Fruit fly (Drosophila melanogaster): ENCODE results near the gene Ziz.

Ziz gene

dm6 chr2L:7525123-7525874 is 29.2 kb upstream of the Ziz start (continued):
- no peak; the same call in 1 of the 2 replicates for TF ChIP-seq Ada2b (GFP tag; IDR thresholded peaks at IDR 0.05)
- peak; percentile 5 for TF ChIP-seq Sox102F (GFP tag; optimal IDR thresholded peaks at IDR 0.05)
- TF ChIP-seq fd64A (GFP tag; optimal IDR thresholded peaks at IDR 0.05), result no peak
- peak; percentile 28 for TF ChIP-seq sqz (GFP tag; optimal IDR thresholded peaks at IDR 0.05)
- peak; percentile 6 for TF ChIP-seq CG11723 (GFP tag; optimal IDR thresholded peaks at IDR 0.05)
- peak; percentile 4 for TF ChIP-seq CG17385 (GFP tag; optimal IDR thresholded peaks at IDR 0.05)
- TF ChIP-seq PHDP (tag; optimal IDR thresholded peaks at IDR 0.05), result peak; percentile 28
- no peak for TF ChIP-seq pita (GFP tag; optimal IDR thresholded peaks at IDR 0.05)
- 0 out of 2 replicates have a peak, but pooled peaks have one; percentile 20 for TF ChIP-seq E2f2 (GFP tag; IDR thresholded peaks at IDR 0.05)
- peak; percentile 59 for TF ChIP-seq Kr (GFP tag; optimal IDR thresholded peaks at IDR 0.05)
- TF ChIP-seq CG8290 (GFP tag; optimal IDR thresholded peaks at IDR 0.05), result no peak
- peak in 1 of 2 experiments; percentile 30 for TF ChIP-seq CG8290 (tag; optimal IDR thresholded peaks at IDR 0.05)
- peak; percentile 39 for TF ChIP-seq Sox100B (GFP tag; optimal IDR thresholded peaks at IDR 0.05)
- TF ChIP-seq CG8765 (GFP tag; IDR thresholded peaks at IDR 0.05), result no peak
- TF ChIP-seq CG12071 (GFP tag; optimal IDR thresholded peaks at IDR 0.05), result no peak
- TF ChIP-seq CG33213 (GFP tag; optimal IDR thresholded peaks at IDR 0.05), result no peak
- TF ChIP-seq so (GFP tag; IDR thresholded peaks at IDR 0.05), result 0 out of 3 replicates have a peak, but pooled peaks have one; percentile 17
- no peak for TF ChIP-seq CG34224 (GFP tag; IDR thresholded peaks at IDR 0.05; ENCODE audit: partially characterized antibody)
- no peak for TF ChIP-seq HmgZ (tag; optimal IDR thresholded peaks at IDR 0.05)
- TF ChIP-seq sob (GFP tag; IDR thresholded peaks at IDR 0.05), result 0 out of 2 replicates have a peak, but pooled peaks have one; percentile 16
- 0 out of 2 replicates have a peak, but pooled peaks have one; percentile 36 for TF ChIP-seq CG32767 (GFP tag; IDR thresholded peaks at IDR 0.05)
- peak; percentile 6; the same call in 1 of the 2 replicates for TF ChIP-seq Ptx1 (GFP tag; IDR thresholded peaks at IDR 0.05)
- TF ChIP-seq CG3281 (GFP tag; optimal IDR thresholded peaks at IDR 0.05), result no peak
- no peak for TF ChIP-seq chn (GFP tag; optimal IDR thresholded peaks at IDR 0.05)
- peak; percentile 25 for TF ChIP-seq gem (tag; optimal IDR thresholded peaks at IDR 0.05)
- peak; percentile 51 for TF ChIP-seq CG2875 (GFP tag; optimal IDR thresholded peaks at IDR 0.05)
- peak; percentile 41 for TF ChIP-seq CG6765 (GFP tag; optimal IDR thresholded peaks at IDR 0.05)
- TF ChIP-seq Bteb2 (GFP tag; optimal IDR thresholded peaks at IDR 0.05), result peak; percentile 4
- peak in 1 of 2 experiments; percentile 57 for TF ChIP-seq Pdp1 (GFP tag; optimal IDR thresholded peaks at IDR 0.05)
- peak; percentile 7 for TF ChIP-seq NK7.1 (GFP tag; optimal IDR thresholded peaks at IDR 0.05)
- 0 out of 2 replicates have a peak, but pooled peaks have one; percentile 17 for TF ChIP-seq CG3847 (GFP tag; IDR thresholded peaks at IDR 0.05)
- peak; percentile 19 for TF ChIP-seq trem (tag; optimal IDR thresholded peaks at IDR 0.05)
- TF ChIP-seq grau (tag; optimal IDR thresholded peaks at IDR 0.05), result no peak
- TF ChIP-seq otp (GFP tag; IDR thresholded peaks at IDR 0.05), result peak; percentile 11; the same call in 1 of the 3 replicates
- peak; percentile 40 for TF ChIP-seq dmrt11E (tag; optimal IDR thresholded peaks at IDR 0.05)
- TF ChIP-seq HHEX (GFP tag; optimal IDR thresholded peaks at IDR 0.05), result no peak
- TF ChIP-seq eyg (GFP tag; optimal IDR thresholded peaks at IDR 0.05), result peak; percentile 1
- TF ChIP-seq CG18619 (GFP tag; optimal IDR thresholded peaks at IDR 0.05), result peak; percentile 39
- peak; percentile 23 for TF ChIP-seq tap (tag; optimal IDR thresholded peaks at IDR 0.05)
- peak; percentile 65 for TF ChIP-seq CG4360 (GFP tag; IDR thresholded peaks at IDR 0.05)
- TF ChIP-seq YL-1 (GFP tag; optimal IDR thresholded peaks at IDR 0.05), result peak; percentile 8
- no peak for TF ChIP-seq Xrp1 (GFP tag; IDR thresholded peaks at IDR 0.05)
- 0 out of 2 replicates have a peak, but pooled peaks have one; percentile 27 for TF ChIP-seq CG5953 (GFP tag; IDR thresholded peaks at IDR 0.05)
- peak; percentile 33; the same call in 1 of the 2 replicates for TF ChIP-seq CG14014 (GFP tag; IDR thresholded peaks at IDR 0.05)
- TF ChIP-seq Asciz (GFP tag; optimal IDR thresholded peaks at IDR 0.05), result peak; percentile 56
- TF ChIP-seq caup (GFP tag; optimal IDR thresholded peaks at IDR 0.05; ENCODE audit: severe bottlenecking), result peak; percentile 47
- no peak for TF ChIP-seq hkb (optimal IDR thresholded peaks at IDR 0.05)
- TF ChIP-seq hkb (GFP tag; IDR thresholded peaks at IDR 0.05), result peak; percentile 63
- peak; percentile 71 for TF ChIP-seq Vsx1 (GFP tag; optimal IDR thresholded peaks at IDR 0.05)

All from whole organism, embryonic.